Worm (Caenorhabditis elegans): ENCODE results near the gene rpl-3.
A peak's percentile ranks its signal among the peaks of the same experiment; 100 is the strongest.
"Not testable (repeated sequence)": the region's sequence is repeated elsewhere in the genome, so short reads cannot be mapped to it uniquely, and the experiment has no call there.

rpl-3 gene

ce11 chrIII:3854868-3855267 lies 12.8 kb upstream of the rpl-3 start (continued):
- TF ChIP-seq dmd-9 (GFP tag; IDR thresholded peaks at IDR 0.05) (peak; percentile 98), Y75B8A.6 (GFP tag; IDR thresholded peaks at IDR 0.05) (0 out of 2 replicates have a peak, but pooled peaks have one; percentile 65), Y48G9A.11 (GFP tag; IDR thresholded peaks at IDR 0.05) (peak; percentile 77), lin-29 (GFP tag; IDR thresholded peaks at IDR 0.05) (peak; percentile 90), ceh-44 (GFP tag; IDR thresholded peaks at IDR 0.05) (peak; percentile 68; the same call in 1 of the 2 replicates), vab-7 (GFP tag; IDR thresholded peaks at IDR 0.05) (peak; percentile 93), D1046.2 (GFP tag; IDR thresholded peaks at IDR 0.05) (peak; percentile 89), dpl-1 (GFP tag; optimal IDR thresholded peaks at IDR 0.05) (peak; percentile 21), mes-2 (tag; optimal IDR thresholded peaks at IDR 0.05; ENCODE audit: poor library complexity, severe bottlenecking) (peak; percentile 82), zfp-3 (GFP tag; conservative IDR thresholded peaks at IDR 0.05) (peak; percentile 93), pha-4 (GFP tag; IDR thresholded peaks at IDR 0.05) (peak; percentile 89), lsy-2 (tag; optimal IDR thresholded peaks at IDR 0.05) (peak; percentile 14 to 87), egl-43 (GFP tag; IDR thresholded peaks at IDR 0.05) (peak; percentile 80), dmd-6 (GFP tag; IDR thresholded peaks at IDR 0.05) (peak; percentile 96), rbr-2 (tag; optimal IDR thresholded peaks at IDR 0.05) (peak; percentile 62), set-16 (GFP tag; IDR thresholded peaks at IDR 0.05) (peak; percentile 60; the same call in 1 of the 2 replicates), mxl-2 (GFP tag; conservative IDR thresholded peaks at IDR 0.05) (0 out of 2 replicates have a peak, but pooled peaks have one; percentile 64), saeg-2 (GFP tag; IDR thresholded peaks at IDR 0.05) (0 out of 2 replicates have a peak, but pooled peaks have one; percentile 34)
- not testable (repeated sequence) for TF ChIP-seq pha-4 (tag; optimal IDR thresholded peaks at IDR 0.05)

DNA sequence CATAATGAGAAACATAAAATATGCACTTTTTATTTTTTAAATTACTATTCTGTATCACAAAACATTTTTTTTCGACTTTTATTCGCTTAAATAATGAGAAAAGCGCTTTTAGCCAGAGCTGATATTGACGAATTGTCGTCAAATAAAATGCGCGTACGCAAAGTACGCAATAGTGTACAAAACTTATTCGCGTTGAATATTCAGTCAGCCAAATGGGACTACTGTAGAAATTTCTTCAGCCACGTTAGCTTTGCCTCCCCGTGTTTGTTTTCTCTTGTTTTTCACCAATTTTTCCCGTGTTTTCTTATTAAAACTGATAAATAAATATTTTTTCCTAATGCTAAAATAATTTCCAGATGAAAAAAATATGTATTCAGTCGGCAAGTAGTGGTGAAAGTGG lies 10.6 kb upstream of the rpl-3 start:
- TF ChIP-seq tag-97 (GFP tag; IDR thresholded peaks at IDR 0.05), result 0 out of 2 replicates have a peak, but pooled peaks have one; percentile 38
- TF ChIP-seq vab-7 (GFP tag; IDR thresholded peaks at IDR 0.05), result peak; percentile 85
- peak in 1 of 2 experiments; percentile 67; a peak in 1 of 4 replicates for TF ChIP-seq madf-5 (GFP tag; IDR thresholded peaks at IDR 0.05)
- TF ChIP-seq mxl-2 (GFP tag; conservative IDR thresholded peaks at IDR 0.05), result 0 out of 2 replicates have a peak, but pooled peaks have one; percentile 15
- TF ChIP-seq ceh-44 (GFP tag; IDR thresholded peaks at IDR 0.05), result peak; percentile 73; the same call in 1 of the 2 replicates
- peak in 1 of 2 experiments; percentile 21 for TF ChIP-seq hif-1 (tag; optimal IDR thresholded peaks at IDR 0.05)
- TF ChIP-seq mdt-29 (GFP tag; IDR thresholded peaks at IDR 0.05), result peak; percentile 87
- TF ChIP-seq lin-29 (GFP tag; IDR thresholded peaks at IDR 0.05), result peak; percentile 72
- TF ChIP-seq ctbp-1 (GFP tag; IDR thresholded peaks at IDR 0.05), result peak; percentile 82
- TF ChIP-seq tra-1 (GFP tag; IDR thresholded peaks at IDR 0.05), result peak; percentile 88
- TF ChIP-seq php-3 (GFP tag; IDR thresholded peaks at IDR 0.05), result 0 out of 2 replicates have a peak, but pooled peaks have one; percentile 45
- peak; percentile 92 for TF ChIP-seq dmd-6 (GFP tag; IDR thresholded peaks at IDR 0.05)
- TF ChIP-seq hlh-11 (tag; optimal IDR thresholded peaks at IDR 0.05), result peak; percentile 33
- peak; percentile 98 for TF ChIP-seq dmd-9 (GFP tag; IDR thresholded peaks at IDR 0.05)
- TF ChIP-seq lin-38 (GFP tag; IDR thresholded peaks at IDR 0.05), result peak; percentile 91
- TF ChIP-seq Y48G9A.11 (GFP tag; IDR thresholded peaks at IDR 0.05), result peak; percentile 60; the same call in 1 of the 2 replicates
- peak; percentile 50 for TF ChIP-seq rbr-2 (tag; optimal IDR thresholded peaks at IDR 0.05)
- TF ChIP-seq pha-4 (GFP tag; IDR thresholded peaks at IDR 0.05), result peak; percentile 68
- TF ChIP-seq pha-4 (tag; optimal IDR thresholded peaks at IDR 0.05), result not testable (repeated sequence)
- TF ChIP-seq ZK337.2 (GFP tag; IDR thresholded peaks at IDR 0.05), result peak; percentile 94
- TF ChIP-seq lsy-2 (tag; optimal IDR thresholded peaks at IDR 0.05), result peak; percentile 67 to 94
- TF ChIP-seq nhr-42 (GFP tag; IDR thresholded peaks at IDR 0.05), result peak; percentile 90; the same call in 1 of the 2 replicates
- peak; percentile 20 for TF ChIP-seq mes-2 (tag; optimal IDR thresholded peaks at IDR 0.05; ENCODE audit: poor library complexity, severe bottlenecking)
- TF ChIP-seq egl-43 (GFP tag; IDR thresholded peaks at IDR 0.05), result 0 out of 2 replicates have a peak, but pooled peaks have one; percentile 38
- 0 out of 2 replicates have a peak, but pooled peaks have one; percentile 23 for TF ChIP-seq saeg-2 (GFP tag; IDR thresholded peaks at IDR 0.05)
- TF ChIP-seq zfp-3 (GFP tag; conservative IDR thresholded peaks at IDR 0.05), result peak; percentile 95
- peak; percentile 7 for TF ChIP-seq dpl-1 (GFP tag; optimal IDR thresholded peaks at IDR 0.05)
- peak; percentile 86 for TF ChIP-seq ceh-20 (GFP tag; IDR thresholded peaks at IDR 0.05)
- peak; percentile 92 for TF ChIP-seq D1046.2 (GFP tag; IDR thresholded peaks at IDR 0.05)
- TF ChIP-seq hmg-1.1 (GFP tag; IDR thresholded peaks at IDR 0.05), result peak; percentile 88
- TF ChIP-seq T20F7.1 (GFP tag; optimal IDR thresholded peaks at IDR 0.05), result peak; percentile 69
- TF ChIP-seq madf-9 (GFP tag; conservative IDR thresholded peaks at IDR 0.05), result peak; percentile 80
- TF ChIP-seq T26A8.4 (GFP tag; IDR thresholded peaks at IDR 0.05), result peak; percentile 85
